Fruit fly (Drosophila melanogaster): ENCODE results near the gene CG34295.

DNA sequence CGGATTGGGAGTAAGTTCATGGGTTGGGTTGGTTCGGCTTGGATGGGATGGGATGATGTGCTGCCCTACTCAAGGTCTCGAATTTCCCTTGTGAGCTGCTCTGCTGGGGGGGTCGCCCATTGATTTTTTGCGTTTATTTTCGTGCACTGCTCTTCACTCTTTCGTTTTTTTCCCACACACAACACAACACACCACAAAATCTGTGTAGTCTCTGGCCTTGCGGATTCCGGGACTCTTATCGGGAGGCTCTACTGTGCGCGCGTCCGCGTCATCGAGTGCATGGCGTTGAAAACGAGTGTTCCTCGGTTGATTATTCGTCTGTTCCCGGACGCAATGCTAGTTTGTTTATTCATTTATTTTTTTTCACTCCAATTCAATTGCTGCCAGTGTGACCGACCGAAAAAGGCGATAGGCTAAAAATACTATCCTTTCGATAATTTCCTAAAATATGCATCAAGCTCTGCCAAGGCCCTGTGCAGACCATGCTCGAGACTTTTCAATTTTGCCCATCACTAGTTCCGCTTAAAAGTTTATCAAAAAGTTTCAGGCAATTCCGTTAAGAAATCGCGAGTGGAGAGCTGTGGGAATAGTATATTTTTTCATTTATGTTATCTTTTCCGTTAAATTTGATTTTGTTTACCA is 42.3 kb downstream of the CG34295 start, which contains the start of gene WASp:
- TF ChIP-seq CTCF (optimal IDR thresholded peaks at IDR 0.05) (peak in 1 of 2 experiments; percentile 24), CG8478 (optimal IDR thresholded peaks at IDR 0.05) (no peak)

All from S2 (cell line).